Worm (Caenorhabditis elegans): ENCODE measurements around the gene pqn-89.
A peak's percentile ranks its signal among the peaks of the same experiment; 100 is the strongest.

The pqn-89 gene

ce11 chrIV:6528202-6528601 is 21.7 kb downstream of the pqn-89 start:
- TF ChIP-seq skn-1 (tag; optimal IDR thresholded peaks at IDR 0.05): no peak
- peak in 1 of 2 experiments; percentile 94 for TF ChIP-seq unc-62 (GFP tag; optimal IDR thresholded peaks at IDR 0.05 in 1 of 2)
- no peak for TF ChIP-seq unc-62 (tag; optimal IDR thresholded peaks at IDR 0.05)

ce11 chrIV:6529832-6530231 is 23.3 kb downstream of the pqn-89 start:
- no peak for TF ChIP-seq hmg-1.1 (GFP tag; IDR thresholded peaks at IDR 0.05)
- no peak for TF ChIP-seq daf-8 (GFP tag; IDR thresholded peaks at IDR 0.05)
- no peak for TF ChIP-seq hlh-30 (tag; optimal IDR thresholded peaks at IDR 0.05; ENCODE audit: insufficient read depth)
- no peak for TF ChIP-seq lim-7 (GFP tag; IDR thresholded peaks at IDR 0.05)
- TF ChIP-seq nhr-41 (GFP tag; IDR thresholded peaks at IDR 0.05): no peak
- no peak for TF ChIP-seq nhr-10 (tag; optimal IDR thresholded peaks at IDR 0.05)
- no peak for TF ChIP-seq T20F7.1 (GFP tag; optimal IDR thresholded peaks at IDR 0.05)
- no peak for TF ChIP-seq F26F4.8 (GFP tag; conservative IDR thresholded peaks at IDR 0.05)
- no peak for TF ChIP-seq ces-1 (GFP tag; optimal IDR thresholded peaks at IDR 0.05)
- no peak for TF ChIP-seq Y48G9A.11 (GFP tag; IDR thresholded peaks at IDR 0.05)
- TF ChIP-seq snpc-4 (tag; optimal IDR thresholded peaks at IDR 0.05): no peak
- no peak for TF ChIP-seq F49E8.2 (tag; optimal IDR thresholded peaks at IDR 0.05; ENCODE audit: borderline replicate concordance)

- TF ChIP-seq nhr-111 (GFP tag; optimal IDR thresholded peaks at IDR 0.05) (no peak), Y48G9A.11 (GFP tag; IDR thresholded peaks at IDR 0.05) (no peak), egl-27 (tag; optimal IDR thresholded peaks at IDR 0.05) (no peak), pqm-1 (tag; optimal IDR thresholded peaks at IDR 0.05) (no peak), dmd-8 (GFP tag; IDR thresholded peaks at IDR 0.05) (no peak), egl-43 (GFP tag; IDR thresholded peaks at IDR 0.05) (no peak), R02D3.7 (tag; optimal IDR thresholded peaks at IDR 0.05) (no peak), unc-62 (GFP tag; optimal IDR thresholded peaks at IDR 0.05 in 1 of 2) (no peak), unc-62 (tag; optimal IDR thresholded peaks at IDR 0.05) (no peak), zip-11 (GFP tag; IDR thresholded peaks at IDR 0.05) (no peak), lin-29 (GFP tag; IDR thresholded peaks at IDR 0.05) (no peak), daf-12 (tag; optimal IDR thresholded peaks at IDR 0.05) (no peak), arid-1 (GFP tag; conservative IDR thresholded peaks at IDR 0.05) (no peak), nhr-102 (tag; optimal IDR thresholded peaks at IDR 0.05) (no peak), hif-1 (tag; optimal IDR thresholded peaks at IDR 0.05) (no peak)
These were observed 24.9 kb downstream of the pqn-89 start, which contains the start of gene C01G5.4 for ce11 chrIV:6531450-6531849. Gene C01G5.4, plus strand, starts transcription at chrIV:6531750.

ce11 chrIV:6535908-6536307 is 29.4 kb downstream of the pqn-89 start, which contains the start of gene C01G5.3:
Gene C01G5.3, plus strand, starts transcription at chrIV:6536208.
- TF ChIP-seq nhr-11 (tag; optimal IDR thresholded peaks at IDR 0.05) (no peak), ctbp-1 (GFP tag; IDR thresholded peaks at IDR 0.05) (no peak), mes-2 (tag; optimal IDR thresholded peaks at IDR 0.05; ENCODE audit: poor library complexity, severe bottlenecking) (no peak), Y105C5A.15 (GFP tag; IDR thresholded peaks at IDR 0.05) (no peak), lir-3 (tag; optimal IDR thresholded peaks at IDR 0.05) (no peak), zfp-3 (GFP tag; conservative IDR thresholded peaks at IDR 0.05) (no peak), zip-2 (tag; optimal IDR thresholded peaks at IDR 0.05) (no peak), madf-9 (GFP tag; conservative IDR thresholded peaks at IDR 0.05) (no peak), mdt-29 (GFP tag; IDR thresholded peaks at IDR 0.05) (no peak), ceh-20 (GFP tag; IDR thresholded peaks at IDR 0.05) (no peak), unc-62 (GFP tag; optimal IDR thresholded peaks at IDR 0.05 in 1 of 2) (no peak), unc-62 (tag; optimal IDR thresholded peaks at IDR 0.05) (no peak), F49E8.2 (tag; optimal IDR thresholded peaks at IDR 0.05; ENCODE audit: borderline replicate concordance) (no peak), ama-1 (optimal IDR thresholded peaks at IDR 0.05) (no peak), F10B5.3 (tag; optimal IDR thresholded peaks at IDR 0.05) (no peak), aly-2 (tag; optimal IDR thresholded peaks at IDR 0.05) (no peak), php-3 (GFP tag; IDR thresholded peaks at IDR 0.05) (no peak), ceh-28 (tag; optimal IDR thresholded peaks at IDR 0.05) (no peak), mdl-1 (tag; optimal IDR thresholded peaks at IDR 0.05) (no peak), lin-13 (GFP tag; optimal IDR thresholded peaks at IDR 0.05) (no peak), nhr-237 (tag; optimal IDR thresholded peaks at IDR 0.05) (no peak)
